Worm (Caenorhabditis elegans): ENCODE results near the gene srh-187.
"Not testable (repeated sequence)": the region's sequence is repeated elsewhere in the genome, so short reads cannot be mapped to it uniquely, and the experiment has no call there.

Gene srh-187

DNA sequence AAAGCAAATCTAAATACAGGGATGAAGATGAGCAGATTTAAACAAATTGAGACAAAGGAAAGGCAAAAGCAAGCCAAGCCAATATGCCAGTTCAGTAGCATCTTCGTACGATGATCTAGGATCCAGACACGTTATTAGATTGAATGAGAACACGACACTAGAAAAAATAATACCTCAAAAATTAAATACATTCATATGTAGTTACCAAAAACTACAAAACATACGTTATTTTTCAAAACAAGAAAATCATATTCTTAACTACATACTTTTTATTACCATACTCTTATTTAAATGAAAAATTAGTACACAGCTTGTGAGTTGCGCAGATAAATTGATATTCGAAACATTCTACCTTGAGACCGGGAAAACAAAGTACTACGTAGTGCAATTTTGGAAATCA lies 26.5 kb downstream of the srh-187 start, which contains the start of gene srx-6:
TSS of gene srx-6 (minus strand) at position 101 of the 400 bp plus-strand sequence.
- no peak for TF ChIP-seq him-1 (tag; optimal IDR thresholded peaks at IDR 0.05)
- no peak for TF ChIP-seq dao-5 (tag; optimal IDR thresholded peaks at IDR 0.05)
- TF ChIP-seq W03F9.2 (tag; optimal IDR thresholded peaks at IDR 0.05) = no peak

DNA sequence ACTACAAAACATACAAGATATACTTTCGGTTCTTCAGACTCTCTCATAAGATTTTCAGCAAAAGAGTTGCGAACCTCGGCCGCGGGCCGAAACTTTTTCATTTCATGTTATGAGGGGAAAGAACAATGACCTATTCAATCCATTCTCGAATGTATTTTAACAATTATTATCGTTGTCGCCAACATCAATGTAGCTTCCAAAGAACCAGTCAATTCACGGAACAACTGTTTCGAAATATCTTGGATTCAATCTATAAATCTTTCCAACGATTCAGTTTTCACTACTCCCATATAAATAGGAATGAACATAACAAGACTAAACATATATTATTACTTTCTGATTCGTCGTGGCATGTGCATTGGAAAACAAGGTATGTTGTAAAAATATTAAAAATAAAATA lies 32.6 kb downstream of the srh-187 start, which contains the start of gene F07G11.1:
TSS of gene F07G11.1 (plus strand) at position 301 of the 400 bp plus-strand sequence.
- TF ChIP-seq W03F9.2 (tag; optimal IDR thresholded peaks at IDR 0.05) = no peak
- TF ChIP-seq him-1 (tag; optimal IDR thresholded peaks at IDR 0.05) = no peak

- TF ChIP-seq him-1, dao-5, W03F9.2 (tag; optimal IDR thresholded peaks at IDR 0.05): not testable (repeated sequence)
These were observed 35.2 kb downstream of the srh-187 start, which contains the start of gene F07G11.2 for ce11 chrV:7304506-7304905. Gene F07G11.2, plus strand, starts transcription at chrV:7304806.

DNA sequence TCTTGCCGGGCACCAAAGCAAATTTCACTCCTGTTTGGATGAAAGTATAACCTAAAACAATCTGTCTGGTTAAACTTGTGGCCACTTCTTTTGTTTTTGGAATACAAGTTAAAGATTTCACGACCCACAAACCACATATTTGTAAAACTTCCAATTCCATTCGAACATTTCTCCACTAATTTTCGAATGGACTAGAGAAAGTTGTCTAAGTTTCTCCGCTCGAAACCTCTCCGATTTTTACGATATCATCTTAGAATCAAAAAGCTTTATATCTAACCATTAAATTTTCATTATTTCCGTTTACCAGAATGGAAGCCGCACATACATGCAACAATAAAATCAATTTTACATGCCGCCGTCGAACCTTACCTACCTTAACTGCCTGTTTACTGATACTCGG lies 41.3 kb downstream of the srh-187 start, which contains the start of gene F07G11.3:
TSS of gene F07G11.3 (plus strand) at position 301 of the 400 bp plus-strand sequence.
- TF ChIP-seq dao-5 (tag; optimal IDR thresholded peaks at IDR 0.05) (no peak), W03F9.2 (tag; optimal IDR thresholded peaks at IDR 0.05) (no peak), him-1 (tag; optimal IDR thresholded peaks at IDR 0.05) (no peak)

DNA sequence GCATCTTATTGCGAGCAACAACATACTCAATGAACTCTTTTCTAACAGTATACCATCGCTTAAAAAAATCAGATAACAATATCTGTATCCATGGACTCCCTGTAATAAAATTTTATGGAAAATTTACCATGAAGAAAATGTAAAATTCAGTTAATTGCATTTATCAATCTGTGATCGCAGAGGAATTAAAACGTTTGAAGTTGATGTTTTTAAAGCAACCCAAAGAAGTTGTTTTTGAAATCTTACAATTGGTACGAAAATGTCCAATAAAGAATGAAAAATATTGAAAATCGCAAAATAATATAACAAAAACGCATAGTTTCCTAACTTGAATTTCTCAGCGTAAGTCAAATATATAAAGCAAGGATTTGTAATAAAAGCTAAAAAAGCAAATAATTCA lies 42.5 kb downstream of the srh-187 start, which contains the start of gene srj-32:
TSS of gene srj-32 (minus strand) at position 101 of the 400 bp plus-strand sequence.
- TF ChIP-seq dao-5 (tag; optimal IDR thresholded peaks at IDR 0.05) (no peak), W03F9.2 (tag; optimal IDR thresholded peaks at IDR 0.05) (no peak), him-1 (tag; optimal IDR thresholded peaks at IDR 0.05) (no peak)

ce11 chrV:7295270-7295669 lies 44.5 kb downstream of the srh-187 start, which contains the start of gene F07G11.4:
Gene F07G11.4, minus strand, starts transcription at chrV:7295370.
- TF ChIP-seq dao-5 (tag; optimal IDR thresholded peaks at IDR 0.05) (no peak), W03F9.2 (tag; optimal IDR thresholded peaks at IDR 0.05) (no peak), him-1 (tag; optimal IDR thresholded peaks at IDR 0.05) (no peak)

ce11 chrV:7288699-7289098 lies 51.0 kb downstream of the srh-187 start, which contains the start of gene C13A2.1:
Gene C13A2.1, plus strand, starts transcription at chrV:7288999.
- TF ChIP-seq him-1 (tag; optimal IDR thresholded peaks at IDR 0.05) (no peak), W03F9.2 (tag; optimal IDR thresholded peaks at IDR 0.05) (no peak), dao-5 (tag; optimal IDR thresholded peaks at IDR 0.05) (no peak)
